Worm (Caenorhabditis elegans) whole organism, L1 larva: ENCODE data around the gene Y37H2A.7.

ENCODE experiments used
- ceh-8 ChIP-seq: fragments of 200-800 bp; sonication (Bioruptor generic); optimal IDR thresholded peaks from 2 replicates; lab custom pipeline; 2018; ENCODE audit warnings: mild to moderate bottlenecking, missing genetic modification characterization, moderate library complexity, missing compliant biosample characterization
- egl-27 ChIP-seq, 2 experiments: fragments of 150-350 bp in 1 of 2; sonication (generic microtip); optimal IDR thresholded peaks; 3 replicates each; lab custom pipeline; 2017 to 2018; ENCODE audit warnings: missing biosample characterization in 2 of 2, missing genetic modification characterization in 2 of 2, missing genetic modification reagents in 2 of 2
- nhr-11 ChIP-seq: fragments of 150-350 bp; optimal IDR thresholded peaks from 2 replicates; lab custom pipeline; 2014; ENCODE audit warnings: missing biosample characterization, missing genetic modification characterization

- TF ChIP-seq nhr-11 (tag; lab: Kevin White, UChicago) (no peak), egl-27 (tag; optimal IDR thresholded peaks at IDR 0.05; lab: Kevin White, UChicago) (no peak), ceh-8 (GFP tag; lab: Kevin White, UChicago) (no peak)
Observed at ce11 chrV:18141161-18141560, 6.9 kb upstream of the Y37H2A.7 start, which contains the start of gene Y37H2A.11.
